Fruit fly (Drosophila melanogaster) whole organism, pupa: Measurements from ENCODE around the gene CG7806.

Experiments
- CG12605 ChIP-seq: fragments of 200-800 bp; sonication (Bioruptor generic); IDR thresholded peaks from 2 replicates; pipeline ENCODE4 v1.3.6; 2022; ENCODE audit warnings: missing biosample characterization, missing genetic modification characterization
- CG13204 ChIP-seq: fragments of 200-800 bp; sonication (Bioruptor generic); optimal IDR thresholded peaks from 2 replicates; lab custom pipeline; 2018; ENCODE audit warnings: missing biosample characterization, mild to moderate bottlenecking, missing genetic modification characterization, moderate library complexity
- CG14655 ChIP-seq: fragments of 200-800 bp; sonication (Bioruptor generic); optimal IDR thresholded peaks from 3 replicates; lab custom pipeline; 2017; ENCODE audit warnings: mild to moderate bottlenecking, missing biosample characterization, missing genetic modification reagents, missing genetic modification characterization
- CG15710 ChIP-seq: fragments of 200-800 bp; sonication (Bioruptor generic); optimal IDR thresholded peaks from 2 replicates; lab custom pipeline; 2018; ENCODE audit warnings: missing biosample characterization, mild to moderate bottlenecking, missing genetic modification characterization, moderate library complexity
- CG32121 ChIP-seq: fragments of 200-800 bp; sonication (Bioruptor generic); IDR thresholded peaks from 2 replicates; pipeline ENCODE4 v1.3.6; 2022; ENCODE audit warnings: missing biosample characterization, missing genetic modification characterization
- CG4496 ChIP-seq: fragments of 200-800 bp; sonication (Bioruptor generic); IDR thresholded peaks from 3 replicates; pipeline ENCODE4 v1.3.6; 2022; ENCODE audit warnings: missing biosample characterization, missing genetic modification characterization
- CG8301 ChIP-seq: fragments of 200-800 bp; sonication (Bioruptor generic); optimal IDR thresholded peaks from 2 replicates; lab custom pipeline; 2018; ENCODE audit warnings: missing biosample characterization, mild to moderate bottlenecking, missing genetic modification characterization
- CG9948 ChIP-seq: fragments of 200-800 bp; sonication (Bioruptor generic); optimal IDR thresholded peaks from 2 replicates; lab custom pipeline; 2018; ENCODE audit warnings: missing biosample characterization, mild to moderate bottlenecking, missing genetic modification characterization, moderate library complexity
- D1 ChIP-seq: fragments of 200-800 bp; sonication (Bioruptor generic); optimal IDR thresholded peaks from 2 replicates; lab custom pipeline; 2018; ENCODE audit warnings: missing biosample characterization, mild to moderate bottlenecking, missing genetic modification characterization, moderate library complexity
- EcR ChIP-seq: fragments of 200-800 bp; sonication (Bioruptor generic); optimal IDR thresholded peaks from 3 replicates; lab custom pipeline; 2019; ENCODE audit warnings: missing biosample characterization, missing genetic modification characterization, mild to moderate bottlenecking, moderate library complexity, missing genetic modification reagents
- Pif1A ChIP-seq: fragments of 200-800 bp; sonication (Bioruptor generic); optimal IDR thresholded peaks from 3 replicates; lab custom pipeline; 2016; ENCODE audit warnings: missing biosample characterization, missing genetic modification characterization
- Pif1B ChIP-seq: fragments of 200-800 bp; sonication (Bioruptor generic); optimal IDR thresholded peaks from 3 replicates; lab custom pipeline; 2016; ENCODE audit warnings: missing biosample characterization, missing genetic modification characterization
- fd96Ca ChIP-seq: fragments of 200-800 bp; sonication (Bioruptor generic); IDR thresholded peaks from 3 replicates; pipeline ENCODE4 v1.3.6; 2022; ENCODE audit warnings: missing biosample characterization, missing genetic modification characterization
- gl ChIP-seq: fragments of 200-800 bp; sonication (Bioruptor generic); optimal IDR thresholded peaks from 2 replicates; lab custom pipeline; 2018; ENCODE audit warnings: missing biosample characterization, mild to moderate bottlenecking, missing genetic modification characterization

DNA sequence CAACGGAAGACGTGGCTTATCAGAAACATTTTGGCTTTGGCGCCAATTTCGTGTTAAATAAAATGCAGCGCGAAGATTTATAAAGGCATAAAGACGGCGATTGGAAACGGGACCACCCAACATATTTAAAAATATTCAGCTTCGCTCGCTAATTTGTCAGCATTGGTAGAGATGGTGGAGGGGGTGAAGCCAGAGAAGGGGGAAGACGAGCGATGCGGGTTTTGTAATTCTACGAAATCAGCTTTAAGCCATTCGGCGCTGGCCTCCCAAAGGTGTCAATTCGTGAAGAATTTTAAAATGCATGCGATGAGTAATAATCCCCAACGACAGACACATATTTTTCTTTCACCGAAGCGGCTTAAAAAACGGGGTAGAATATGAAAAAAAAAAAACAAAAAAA, 17.2 kb upstream of the CG7806 start:
- TF ChIP-seq Pif1B (GFP tag; lab: Kevin White, UChicago) (no peak), fd96Ca (GFP tag; lab: Robert Waterston, UW) (no peak), CG12605 (GFP tag; lab: Robert Waterston, UW) (no peak), CG13204 (GFP tag; lab: Kevin White, UChicago) (no peak), D1 (tag; lab: Kevin White, UChicago) (no peak), Pif1A (no peak), CG15710 (tag; lab: Kevin White, UChicago) (no peak), gl (no peak), EcR (no peak), CG8301 (no peak), CG32121 (GFP tag; lab: Robert Waterston, UW) (no peak), CG14655 (GFP tag; lab: Kevin White, UChicago) (no peak), CG9948 (tag; lab: Kevin White, UChicago) (no peak), CG4496 (GFP tag; lab: Robert Waterston, UW) (no peak)
